Fruit fly (Drosophila melanogaster) whole organism, embryonic: ENCODE results near the gene CG43051.

Experiments
- CG10979 ChIP-seq: fragments of 200-800 bp; sonication (Bioruptor generic); optimal IDR thresholded peaks from 2 replicates; lab custom pipeline; 2018; ENCODE audit warnings: missing biosample characterization, mild to moderate bottlenecking, missing genetic modification characterization, moderate library complexity
- CG13296 ChIP-seq: fragments of 200-800 bp; sonication (Bioruptor generic); optimal IDR thresholded peaks from 3 replicates; lab custom pipeline; 2018; ENCODE audit warnings: missing biosample characterization, mild to moderate bottlenecking, missing genetic modification characterization
- CG14965 ChIP-seq: fragments of 200-800 bp; sonication (Bioruptor generic); optimal IDR thresholded peaks from 2 replicates; lab custom pipeline; 2016; ENCODE audit warnings: missing biosample characterization, missing genetic modification characterization, borderline replicate concordance
- CG15601 ChIP-seq: fragments of 200-800 bp; sonication (Bioruptor generic); optimal IDR thresholded peaks from 3 replicates; lab custom pipeline; 2019; ENCODE audit warnings: missing biosample characterization, mild to moderate bottlenecking, missing genetic modification characterization, moderate library complexity
- CG16813 ChIP-seq: fragments of 200-800 bp; sonication (Bioruptor generic); IDR thresholded peaks from 3 replicates; pipeline ENCODE4 v1.3.6; 2022; ENCODE audit warnings: missing biosample characterization, missing genetic modification characterization; ENCODE audit not compliant: partially characterized antibody
- CG16863 ChIP-seq: fragments of 200-800 bp; sonication (Bioruptor generic); optimal IDR thresholded peaks from 3 replicates; lab custom pipeline; 2016; ENCODE audit warnings: missing biosample characterization, missing genetic modification characterization
- CG17359 ChIP-seq: fragments of 200-800 bp; sonication (Bioruptor generic); optimal IDR thresholded peaks from 3 replicates; lab custom pipeline; 2018; ENCODE audit warnings: missing biosample characterization, mild to moderate bottlenecking, missing genetic modification characterization, moderate library complexity
- CG17802 ChIP-seq: fragments of 200-800 bp; sonication (Bioruptor generic); optimal IDR thresholded peaks from 2 replicates; lab custom pipeline; 2018; ENCODE audit warnings: missing biosample characterization, mild to moderate bottlenecking, missing genetic modification characterization, moderate library complexity
- CG18476 ChIP-seq: fragments of 200-800 bp; sonication (Bioruptor generic); optimal IDR thresholded peaks from 2 replicates; lab custom pipeline; 2016; ENCODE audit warnings: missing biosample characterization, mild to moderate bottlenecking, missing genetic modification characterization
- CG18619 ChIP-seq: fragments of 200-800 bp; sonication (Bioruptor generic); optimal IDR thresholded peaks from 3 replicates; lab custom pipeline; 2017; ENCODE audit warnings: missing biosample characterization, mild to moderate bottlenecking, missing genetic modification characterization
- CG2199 ChIP-seq: fragments of 200-800 bp; sonication (Bioruptor generic); IDR thresholded peaks from 3 replicates; pipeline ENCODE4 v1.3.6; 2022; ENCODE audit warnings: missing biosample characterization, missing genetic modification characterization
- CG2875 ChIP-seq: fragments of 200-800 bp; sonication (Bioruptor generic); optimal IDR thresholded peaks from 2 replicates; lab custom pipeline; 2017; ENCODE audit warnings: missing biosample characterization, mild to moderate bottlenecking, missing genetic modification characterization, missing genetic modification reagents
- CG33213 ChIP-seq: fragments of 200-800 bp; sonication (Bioruptor generic); optimal IDR thresholded peaks from 3 replicates; lab custom pipeline; 2016; ENCODE audit warnings: missing biosample characterization, missing genetic modification characterization
- CG3726 ChIP-seq: fragments of 200-800 bp; sonication (Bioruptor generic); IDR thresholded peaks from 3 replicates; pipeline ENCODE4, ENCODE4 v1.3.6; 2022; ENCODE audit warnings: missing biosample characterization, missing genetic modification characterization
- CG6765 ChIP-seq: fragments of 200-800 bp; sonication (Bioruptor generic); optimal IDR thresholded peaks from 3 replicates; lab custom pipeline; 2017; ENCODE audit warnings: missing biosample characterization, mild to moderate bottlenecking, missing genetic modification characterization
- CG9727 ChIP-seq: fragments of 200-800 bp; sonication (Bioruptor generic); optimal IDR thresholded peaks from 3 replicates; lab custom pipeline; 2017; ENCODE audit warnings: missing biosample characterization, mild to moderate bottlenecking, missing genetic modification characterization
- CG9876 ChIP-seq: fragments of 200-800 bp; sonication (Bioruptor generic); optimal IDR thresholded peaks from 2 replicates; lab custom pipeline; 2016; ENCODE audit warnings: missing biosample characterization, missing genetic modification characterization
- CkIIα-i1 ChIP-seq: fragments of 200-800 bp; sonication (Bioruptor generic); IDR thresholded peaks from 2 replicates; pipeline ENCODE4 v1.3.6; 2022; ENCODE audit warnings: missing biosample characterization, missing genetic modification characterization
- Deaf1 ChIP-seq: fragments of 200-800 bp; optimal IDR thresholded peaks from 3 replicates; lab custom pipeline; 2019; ENCODE audit warnings: missing biosample characterization, mild to moderate bottlenecking, missing genetic modification characterization, moderate library complexity
- Hey ChIP-seq: fragments of 200-800 bp; sonication (Bioruptor generic); optimal IDR thresholded peaks from 3 replicates; lab custom pipeline; 2018; ENCODE audit warnings: missing biosample characterization, mild to moderate bottlenecking, missing genetic modification characterization
- HmgZ ChIP-seq: fragments of 200-800 bp; sonication (Bioruptor generic); optimal IDR thresholded peaks from 2 replicates; lab custom pipeline; 2018; ENCODE audit warnings: missing biosample characterization, mild to moderate bottlenecking, missing genetic modification characterization
- Max ChIP-seq: fragments of 200-800 bp; sonication (Bioruptor generic); optimal IDR thresholded peaks from 2 replicates; lab custom pipeline; 2016; ENCODE audit warnings: missing biosample characterization, mild to moderate bottlenecking, missing genetic modification characterization
- Med ChIP-seq: fragments of 200-800 bp; sonication (Bioruptor generic); peaks from one replicate; lab custom pipeline; 2016; ENCODE audit warnings: missing biosample characterization, missing genetic modification characterization, mild to moderate bottlenecking, inconsistent platforms, moderate library complexity
- NC2α ChIP-seq: fragments of 200-800 bp; sonication (Bioruptor generic); optimal IDR thresholded peaks from 2 replicates; lab custom pipeline; 2016; ENCODE audit warnings: missing biosample characterization, missing genetic modification characterization
- NFAT ChIP-seq: fragments of 200-800 bp; sonication (Bioruptor generic); IDR thresholded peaks from 2 replicates; pipeline ENCODE4 v1.3.6; 2022; ENCODE audit warnings: missing biosample characterization, missing genetic modification characterization
- Optix ChIP-seq: fragments of 200-800 bp; sonication (Bioruptor generic); IDR thresholded peaks from 3 replicates; pipeline ENCODE4 v1.3.6; 2022; ENCODE audit warnings: missing biosample characterization, missing genetic modification characterization
- Poxn ChIP-seq: fragments of 200-800 bp; sonication (Bioruptor generic); IDR thresholded peaks from 2 replicates; pipeline ENCODE4 v1.3.6; 2022; ENCODE audit warnings: missing biosample characterization, missing genetic modification characterization
- Trl ChIP-seq, 3 experiments: fragments of >200 bp in 2 of 3; fragments of 200-800 bp in 1 of 3; sonication (Bioruptor generic) in 1 of 3; optimal IDR thresholded peaks; 2 replicates in 1 of 3; 3 replicates in 2 of 3; lab custom pipeline; 2016 to 2017; ENCODE audit warnings: missing biosample characterization in 1 of 3, missing genetic modification characterization in 1 of 3
- bcd ChIP-seq: fragments of 200-800 bp; sonication (Bioruptor generic); optimal IDR thresholded peaks from 2 replicates; lab custom pipeline; 2017; ENCODE audit warnings: missing biosample characterization, mild to moderate bottlenecking, missing genetic modification characterization
- bigmax ChIP-seq: fragments of 200-800 bp; sonication (Bioruptor generic); optimal IDR thresholded peaks from 2 replicates; lab custom pipeline; 2018; ENCODE audit warnings: missing biosample characterization, mild to moderate bottlenecking, missing genetic modification characterization
- chif ChIP-seq, 2 experiments: fragments of 200-800 bp; sonication (Bioruptor generic); optimal IDR thresholded peaks; 3 replicates each; lab custom pipeline; 2016; ENCODE audit warnings: missing biosample characterization in 2 of 2, missing genetic modification characterization in 2 of 2
- dati ChIP-seq: fragments of 200-800 bp; sonication (Bioruptor generic); IDR thresholded peaks from 2 replicates; pipeline ENCODE4 v1.3.6; 2022; ENCODE audit warnings: missing biosample characterization, missing genetic modification characterization
- eve ChIP-seq, 2 experiments: fragments of >200 bp; optimal IDR thresholded peaks; 2 replicates each; lab custom pipeline; 2017; ENCODE audit warnings: missing biosample characterization in 2 of 2, missing genetic modification characterization in 2 of 2
- exex ChIP-seq: fragments of 200-800 bp; sonication (Bioruptor generic); optimal IDR thresholded peaks from 4 replicates; lab custom pipeline; 2018; ENCODE audit warnings: missing biosample characterization, mild to moderate bottlenecking, missing genetic modification characterization, moderate library complexity
- h ChIP-seq: fragments of >200 bp; optimal IDR thresholded peaks from 2 replicates; lab custom pipeline; 2017
- ham ChIP-seq: fragments of 200-800 bp; sonication (Bioruptor generic); IDR thresholded peaks from 2 replicates; pipeline ENCODE4 v1.3.6; 2022; ENCODE audit warnings: missing biosample characterization, missing genetic modification characterization
- lab ChIP-seq: fragments of 200-800 bp; sonication (Bioruptor generic); optimal IDR thresholded peaks from 3 replicates; lab custom pipeline; 2017; ENCODE audit warnings: missing biosample characterization, missing genetic modification characterization, mild to moderate bottlenecking, moderate library complexity, missing genetic modification reagents
- lmd ChIP-seq: fragments of 200-800 bp; sonication (Bioruptor generic); IDR thresholded peaks from 2 replicates; pipeline ENCODE4 v1.3.6; 2022; ENCODE audit warnings: missing biosample characterization, missing genetic modification characterization
- mirr ChIP-seq: fragments of 200-800 bp; sonication (Bioruptor generic); optimal IDR thresholded peaks from 3 replicates; lab custom pipeline; 2018; ENCODE audit warnings: missing biosample characterization, mild to moderate bottlenecking, missing genetic modification characterization
- nerfin-2 ChIP-seq: fragments of 200-800 bp; sonication (Bioruptor generic); IDR thresholded peaks from 2 replicates; pipeline ENCODE4 v1.3.6; 2022; ENCODE audit warnings: missing biosample characterization, missing genetic modification characterization; ENCODE audit not compliant: partially characterized antibody
- nom ChIP-seq: fragments of 200-800 bp; sonication (Bioruptor generic); optimal IDR thresholded peaks from 2 replicates; lab custom pipeline; 2017; ENCODE audit warnings: missing biosample characterization, missing genetic modification characterization, mild to moderate bottlenecking, moderate library complexity, missing genetic modification reagents
- otp ChIP-seq: fragments of 200-800 bp; sonication (Bioruptor generic); IDR thresholded peaks from 3 replicates; pipeline ENCODE4, ENCODE4 v1.3.6; 2022; ENCODE audit warnings: missing biosample characterization, missing genetic modification characterization
- peb ChIP-seq: fragments of 200-800 bp; sonication (Bioruptor generic); IDR thresholded peaks from 2 replicates; pipeline ENCODE4 v1.3.6; 2022; ENCODE audit warnings: missing biosample characterization, missing genetic modification characterization
- pnt ChIP-seq: fragments of 200-800 bp; sonication (Bioruptor generic); optimal IDR thresholded peaks from 3 replicates; lab custom pipeline; 2016; ENCODE audit warnings: missing biosample characterization, missing genetic modification characterization
- pum ChIP-seq: fragments of 200-800 bp; sonication (Bioruptor generic); optimal IDR thresholded peaks from 2 replicates; lab custom pipeline; 2016; ENCODE audit warnings: missing biosample characterization, missing genetic modification characterization
- sd ChIP-seq: fragments of 200-800 bp; sonication (Bioruptor generic); optimal IDR thresholded peaks from 3 replicates; lab custom pipeline; 2018; ENCODE audit warnings: missing biosample characterization, mild to moderate bottlenecking, missing genetic modification characterization, moderate library complexity
- shn ChIP-seq: fragments of 200-800 bp; sonication (Bioruptor generic); optimal IDR thresholded peaks from 3 replicates; lab custom pipeline; 2016; ENCODE audit warnings: missing biosample characterization, missing genetic modification characterization
- tna ChIP-seq: fragments of 200-800 bp; sonication (Bioruptor generic); IDR thresholded peaks from 2 replicates; pipeline ENCODE4 v1.3.6; 2022; ENCODE audit warnings: missing biosample characterization, missing genetic modification characterization; ENCODE audit not compliant: partially characterized antibody
- vfl ChIP-seq: fragments of 200-800 bp; sonication (Bioruptor generic); optimal IDR thresholded peaks from 2 replicates; lab custom pipeline; 2016; ENCODE audit warnings: missing biosample characterization, missing genetic modification characterization
- zf30C ChIP-seq: fragments of 200-800 bp; sonication (Bioruptor generic); optimal IDR thresholded peaks from 3 replicates; lab custom pipeline; 2018; ENCODE audit warnings: missing biosample characterization, mild to moderate bottlenecking, missing genetic modification characterization

CG43051 gene

DNA sequence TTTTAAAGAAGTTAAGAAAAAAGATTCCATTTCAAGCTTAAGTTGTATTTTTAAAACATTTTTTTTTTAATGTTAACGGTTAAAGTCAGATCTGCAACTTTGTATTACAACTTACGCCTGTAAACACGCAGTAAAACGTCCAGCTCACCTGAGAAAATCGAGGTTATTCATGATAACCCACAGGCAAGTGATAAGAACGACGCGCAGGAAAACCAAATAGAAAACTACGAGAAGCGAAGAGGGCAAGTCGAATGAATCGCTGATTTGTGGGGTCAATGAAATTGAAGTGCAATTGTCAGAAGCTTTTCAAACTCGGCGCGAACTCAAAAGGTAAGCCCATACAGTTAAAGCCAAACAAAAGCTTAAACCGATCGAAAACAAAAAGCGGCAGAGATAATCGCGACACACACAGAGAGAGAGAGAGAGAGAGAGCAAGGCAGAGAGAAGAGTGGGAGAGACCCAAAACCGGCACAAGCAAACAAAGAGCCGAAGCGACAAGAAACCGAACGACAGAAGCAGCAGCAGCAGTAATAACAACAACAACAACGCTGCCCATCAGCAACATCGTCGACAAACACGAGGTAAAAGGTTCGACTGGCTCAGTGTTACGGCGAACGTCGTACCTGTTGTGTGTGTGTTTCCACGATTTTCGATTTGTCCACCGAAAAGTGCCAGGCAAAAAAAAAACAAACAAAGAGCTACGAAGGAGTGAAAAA lies at the start of gene CG43051 (continued):
- TF ChIP-seq CG16813 (no peak), CG2199 (GFP tag; lab: Robert Waterston, UW) (no peak; the same call in 2 of the 3 replicates), chif (GFP tag; optimal IDR thresholded peaks at IDR 0.05; lab: Kevin White, UChicago) (no peak), CG13296 (GFP tag; lab: Kevin White, UChicago) (peak; percentile 66), otp (GFP tag; lab: Robert Waterston, UW) (0 out of 3 replicates have a peak, but pooled peaks have one; percentile 32), exex (tag; lab: Kevin White, UChicago) (peak; percentile 33), vfl (no peak), Hey (tag; lab: Kevin White, UChicago) (no peak), bcd (no peak), dati (GFP tag; lab: Robert Waterston, UW) (no peak), NFAT (GFP tag; lab: Robert Waterston, UW) (no peak; the same call in 1 of the 2 replicates), Med (peak; percentile 81), lmd (no peak), tna (no peak), NC2α (GFP tag; lab: Kevin White, UChicago) (no peak), CG18619 (GFP tag; lab: Kevin White, UChicago) (no peak), ham (no peak), CG33213 (GFP tag; lab: Kevin White, UChicago) (no peak), HmgZ (tag; lab: Kevin White, UChicago) (no peak), CG17359 (peak; percentile 37), CG15601 (tag; lab: Kevin White, UChicago) (peak; percentile 31), pnt (no peak), sd (tag; lab: Kevin White, UChicago) (no peak), CG9727 (GFP tag; lab: Kevin White, UChicago) (no peak), CkIIα-i1 (GFP tag; lab: Robert Waterston, UW) (no peak), CG10979 (tag; lab: Kevin White, UChicago) (no peak), eve (GFP tag; optimal IDR thresholded peaks at IDR 0.05; lab: Kevin White, UChicago) (no peak), CG2875 (GFP tag; lab: Kevin White, UChicago) (no peak), Optix (GFP tag; lab: Robert Waterston, UW) (no peak), nom (GFP tag; lab: Kevin White, UChicago) (peak; percentile 81), zf30C (no peak), shn (GFP tag; lab: Kevin White, UChicago) (no peak), CG14965 (GFP tag; lab: Kevin White, UChicago) (no peak), bigmax (GFP tag; lab: Kevin White, UChicago) (no peak), CG16863 (no peak), lab (GFP tag; lab: Kevin White, UChicago) (peak; percentile 56), CG3726 (no peak), h (no peak), pum (no peak), CG18476 (GFP tag; lab: Kevin White, UChicago) (no peak), nerfin-2 (GFP tag; lab: Robert Waterston, UW) (no peak), Deaf1 (tag; lab: Kevin White, UChicago) (peak; percentile 97), CG17802 (tag; lab: Kevin White, UChicago) (no peak), Poxn (no peak), CG9876 (GFP tag; lab: Kevin White, UChicago) (no peak), peb (no peak), CG6765 (GFP tag; lab: Kevin White, UChicago) (no peak), Max (GFP tag; lab: Kevin White, UChicago) (no peak), mirr (GFP tag; lab: Kevin White, UChicago) (peak; percentile 35), Trl (optimal IDR thresholded peaks at IDR 0.05; lab: Kevin White, UChicago) (peak; percentile 95 to 99), Trl (GFP tag; optimal IDR thresholded peaks at IDR 0.05; lab: Kevin White, UChicago) (peak; percentile 62)
